Worm (Caenorhabditis elegans) whole organism, L1 larva: ENCODE results near the gene W06G6.17.

Experiments used
- ama-1 ChIP-seq: fragments of 150-350 bp; optimal IDR thresholded peaks from 2 replicates; lab custom pipeline; 2014
- fkh-10 ChIP-seq: sonication (generic microtip); optimal IDR thresholded peaks from 2 replicates; lab custom pipeline; 2017; ENCODE audit warnings: missing biosample characterization, missing genetic modification reagents, missing genetic modification characterization
- lin-39 ChIP-seq: fragments of 150-350 bp; optimal IDR thresholded peaks from 2 replicates; lab custom pipeline; 2014; ENCODE audit warnings: missing biosample characterization, missing genetic modification reagents, missing genetic modification characterization
- lsy-2 ChIP-seq, 2 experiments: fragments of 150-350 bp; optimal IDR thresholded peaks; 2 replicates each; lab custom pipeline; 2014; ENCODE audit warnings: missing biosample characterization in 2 of 2, missing genetic modification characterization in 2 of 2
- nhr-237 ChIP-seq: fragments of 150-350 bp; optimal IDR thresholded peaks from 2 replicates; lab custom pipeline; 2014; ENCODE audit warnings: missing biosample characterization, missing genetic modification characterization

DNA sequence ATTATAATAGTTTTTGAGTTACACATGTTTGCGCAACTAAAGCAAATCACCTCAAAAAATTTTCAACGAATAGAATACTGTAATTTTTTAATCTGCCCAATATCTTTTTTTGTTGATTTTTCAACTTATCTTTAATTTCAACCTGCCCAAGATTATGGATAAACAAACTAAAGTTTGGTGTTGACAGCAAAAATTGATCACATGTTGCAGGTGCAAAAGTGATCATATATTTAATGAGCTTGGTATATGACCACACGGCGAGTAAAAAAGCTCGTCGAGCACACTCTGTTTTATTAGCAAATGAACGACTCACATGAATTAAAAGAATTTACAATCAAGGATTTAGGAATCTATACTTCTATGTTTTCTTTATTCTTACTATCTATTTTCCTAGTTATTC lies 30.5 kb upstream of the W06G6.17 start, which contains the start of gene srz-1:
- TF ChIP-seq lin-39 (tag; lab: Kevin White, UChicago) (no peak), lsy-2 (tag; optimal IDR thresholded peaks at IDR 0.05; lab: Kevin White, UChicago) (no peak), fkh-10 (GFP tag; lab: Kevin White, UChicago) (no peak), ama-1 (lab: Kevin White, UChicago) (no peak), nhr-237 (tag; lab: Kevin White, UChicago) (no peak)
